Worm (Caenorhabditis elegans) whole organism, L3 larva: ENCODE results near the gene tat-3.
A peak's percentile ranks its signal among the peaks of the same experiment; 100 is the strongest.

Experiments used
- R02D3.7 ChIP-seq: fragments of 150-350 bp; optimal IDR thresholded peaks from 2 replicates; lab custom pipeline; 2014; ENCODE audit warnings: missing biosample characterization, missing genetic modification characterization
- aly-2 ChIP-seq: fragments of 150-350 bp; optimal IDR thresholded peaks from 2 replicates; lab custom pipeline; 2014; ENCODE audit warnings: missing biosample characterization, missing genetic modification characterization
- ama-1 ChIP-seq: fragments of 150-350 bp; optimal IDR thresholded peaks from 2 replicates; lab custom pipeline; 2018
- ceh-16 ChIP-seq: sonication (generic microtip); optimal IDR thresholded peaks from 2 replicates; lab custom pipeline; 2017; ENCODE audit warnings: missing biosample characterization, missing genetic modification characterization
- ceh-28 ChIP-seq: fragments of 150-350 bp; optimal IDR thresholded peaks from 2 replicates; lab custom pipeline; 2014; ENCODE audit warnings: missing biosample characterization, missing genetic modification reagents, missing genetic modification characterization
- ceh-82 ChIP-seq: fragments of 150-350 bp; optimal IDR thresholded peaks from 2 replicates; lab custom pipeline; 2014; ENCODE audit warnings: missing biosample characterization, missing genetic modification characterization
- ceh-9 ChIP-seq: sonication (generic microtip); optimal IDR thresholded peaks from 2 replicates; lab custom pipeline; 2018; ENCODE audit warnings: missing biosample characterization, missing genetic modification characterization
- daf-12 ChIP-seq: fragments of 150-350 bp; optimal IDR thresholded peaks from 2 replicates; lab custom pipeline; 2014; ENCODE audit warnings: missing biosample characterization, missing genetic modification reagents, missing genetic modification characterization
- egl-27 ChIP-seq: sonication (generic microtip); optimal IDR thresholded peaks from 4 replicates; lab custom pipeline; 2017; ENCODE audit warnings: missing biosample characterization, missing genetic modification reagents, missing genetic modification characterization
- elt-1 ChIP-seq: fragments of 150-350 bp; optimal IDR thresholded peaks from 2 replicates; lab custom pipeline; 2014; ENCODE audit warnings: missing biosample characterization, missing genetic modification characterization
- elt-2 ChIP-seq: sonication (generic microtip); optimal IDR thresholded peaks from 2 replicates; lab custom pipeline; 2016; ENCODE audit warnings: missing genetic modification reagents, mild to moderate bottlenecking, missing genetic modification characterization, missing compliant biosample characterization
- elt-3 ChIP-seq, 3 experiments: fragments of 150-350 bp in 1 of 3; sonication (generic microtip) in 2 of 3; optimal IDR thresholded peaks; 2 replicates in 2 of 3; 4 replicates in 1 of 3; lab custom pipeline; 2014 to 2017; ENCODE audit warnings: missing biosample characterization in 3 of 3, missing genetic modification characterization in 3 of 3
- eor-1 ChIP-seq, 2 experiments: fragments of 150-350 bp; optimal IDR thresholded peaks; 2 replicates each; lab custom pipeline; 2014 to 2018; ENCODE audit warnings: missing biosample characterization in 2 of 2, missing genetic modification characterization in 2 of 2
- fkh-10 ChIP-seq: sonication (generic microtip); optimal IDR thresholded peaks from 2 replicates; lab custom pipeline; 2017; ENCODE audit warnings: missing biosample characterization, missing genetic modification reagents, missing genetic modification characterization
- fkh-2 ChIP-seq: fragments of 150-350 bp; optimal IDR thresholded peaks from 2 replicates; lab custom pipeline; 2014; ENCODE audit warnings: missing biosample characterization, missing genetic modification reagents, missing genetic modification characterization
- hmg-11 ChIP-seq: sonication (generic microtip); optimal IDR thresholded peaks from 2 replicates; lab custom pipeline; 2016; ENCODE audit warnings: missing genetic modification characterization, missing compliant biosample characterization
- jun-1 ChIP-seq: fragments of 150-350 bp; optimal IDR thresholded peaks from 2 replicates; lab custom pipeline; 2014; ENCODE audit warnings: missing biosample characterization, missing genetic modification reagents, missing genetic modification characterization
- lin-15B ChIP-seq: fragments of 150-350 bp; optimal IDR thresholded peaks from 2 replicates; lab custom pipeline; 2014; ENCODE audit warnings: missing biosample characterization, missing genetic modification characterization
- lin-39 ChIP-seq: fragments of 150-350 bp; optimal IDR thresholded peaks from 2 replicates; lab custom pipeline; 2018; ENCODE audit warnings: missing biosample characterization, missing genetic modification reagents, missing genetic modification characterization
- lsy-12 ChIP-seq: sonication (generic microtip); optimal IDR thresholded peaks from 2 replicates; lab custom pipeline; 2016; ENCODE audit warnings: mild to moderate bottlenecking, missing genetic modification characterization, missing compliant biosample characterization
- mdl-1 ChIP-seq: fragments of 150-350 bp; optimal IDR thresholded peaks from 2 replicates; lab custom pipeline; 2014; ENCODE audit warnings: missing biosample characterization, missing genetic modification characterization
- mml-1 ChIP-seq: fragments of 150-350 bp; sonication (generic microtip); optimal IDR thresholded peaks from 3 replicates; lab custom pipeline; 2014; ENCODE audit warnings: missing biosample characterization, missing genetic modification characterization
- nfya-1 ChIP-seq: sonication (generic microtip); optimal IDR thresholded peaks from 2 replicates; lab custom pipeline; 2017; ENCODE audit warnings: missing genetic modification characterization, mild to moderate bottlenecking, missing compliant biosample characterization, antibody characterized with exemption, moderate library complexity; ENCODE audit not compliant: insufficient read depth
- nhr-11 ChIP-seq: fragments of 150-350 bp; optimal IDR thresholded peaks from 2 replicates; lab custom pipeline; 2014; ENCODE audit warnings: missing biosample characterization, missing genetic modification characterization
- nhr-12 ChIP-seq: fragments of 150-350 bp; optimal IDR thresholded peaks from 2 replicates; lab custom pipeline; 2014; ENCODE audit warnings: missing biosample characterization, missing genetic modification characterization
- nhr-23 ChIP-seq: fragments of 150-350 bp; optimal IDR thresholded peaks from 2 replicates; lab custom pipeline; 2014; ENCODE audit warnings: missing biosample characterization, missing genetic modification reagents, missing genetic modification characterization
- nhr-237 ChIP-seq: fragments of 150-350 bp; optimal IDR thresholded peaks from 2 replicates; lab custom pipeline; 2014; ENCODE audit warnings: missing biosample characterization, missing genetic modification characterization
- nhr-25 ChIP-seq: sonication (generic microtip); optimal IDR thresholded peaks from 2 replicates; lab custom pipeline; 2017; ENCODE audit warnings: missing biosample characterization, missing genetic modification characterization
- nhr-28 ChIP-seq: fragments of 150-350 bp; optimal IDR thresholded peaks from 2 replicates; lab custom pipeline; 2014; ENCODE audit warnings: missing biosample characterization, missing genetic modification characterization
- nhr-43 ChIP-seq: sonication (generic microtip); optimal IDR thresholded peaks from 2 replicates; lab custom pipeline; 2016; ENCODE audit warnings: mild to moderate bottlenecking, missing genetic modification characterization, missing compliant biosample characterization; ENCODE audit not compliant: poor library complexity, severe bottlenecking
- nhr-67 ChIP-seq: fragments of 150-350 bp; optimal IDR thresholded peaks from 2 replicates; lab custom pipeline; 2014; ENCODE audit warnings: missing biosample characterization, missing genetic modification characterization
- nhr-76 ChIP-seq: fragments of 150-350 bp; sonication (generic microtip); optimal IDR thresholded peaks from 5 replicates; lab custom pipeline; 2014; ENCODE audit warnings: missing biosample characterization, missing genetic modification characterization
- nhr-77 ChIP-seq: fragments of 150-350 bp; optimal IDR thresholded peaks from 2 replicates; lab custom pipeline; 2014; ENCODE audit warnings: missing biosample characterization, missing genetic modification characterization
- pha-4 ChIP-seq: fragments of 150-350 bp; optimal IDR thresholded peaks from 2 replicates; lab custom pipeline; 2014; ENCODE audit warnings: missing biosample characterization, missing genetic modification reagents, missing genetic modification characterization
- pqm-1 ChIP-seq: fragments of 150-350 bp; optimal IDR thresholded peaks from 2 replicates; lab custom pipeline; 2017; ENCODE audit warnings: missing biosample characterization, missing genetic modification characterization, inconsistent platforms
- sea-2 ChIP-seq: fragments of 150-350 bp; sonication (generic microtip); optimal IDR thresholded peaks from 4 replicates; lab custom pipeline; 2014; ENCODE audit warnings: missing biosample characterization, missing genetic modification reagents, missing genetic modification characterization
- skn-1 ChIP-seq: fragments of 150-350 bp; optimal IDR thresholded peaks from 2 replicates; lab custom pipeline; 2014; ENCODE audit warnings: missing biosample characterization, missing genetic modification characterization
- snpc-4 ChIP-seq: fragments of 150-350 bp; optimal IDR thresholded peaks from 2 replicates; lab custom pipeline; 2014; ENCODE audit warnings: missing biosample characterization, missing genetic modification characterization
- tbx-2 ChIP-seq: sonication (generic microtip); optimal IDR thresholded peaks from 2 replicates; lab custom pipeline; 2016; ENCODE audit warnings: mild to moderate bottlenecking, missing genetic modification characterization, missing compliant biosample characterization
- unc-39 ChIP-seq: sonication (generic microtip); optimal IDR thresholded peaks from 4 replicates; lab custom pipeline; 2017; ENCODE audit warnings: missing biosample characterization, missing genetic modification characterization
- unc-62 ChIP-seq: fragments of 150-350 bp; sonication (generic microtip); optimal IDR thresholded peaks from 4 replicates; lab custom pipeline; 2014; ENCODE audit warnings: missing biosample characterization, missing genetic modification reagents, missing genetic modification characterization
- ztf-11 ChIP-seq: fragments of 150-350 bp; optimal IDR thresholded peaks from 2 replicates; lab custom pipeline; 2014; ENCODE audit warnings: missing biosample characterization, missing genetic modification characterization
- ztf-4 ChIP-seq: fragments of 150-350 bp; optimal IDR thresholded peaks from 2 replicates; lab custom pipeline; 2014; ENCODE audit warnings: missing biosample characterization, missing genetic modification characterization

Gene tat-3

ce11 chrIII:10709676-10710075, 20.8 kb downstream of the tat-3 start:
- TF ChIP-seq unc-39, result no peak
- no peak for TF ChIP-seq nhr-67 (tag; lab: Kevin White, UChicago)
- TF ChIP-seq ceh-16, result no peak
- no peak for TF ChIP-seq hmg-11 (tag; lab: Kevin White, UChicago)
- TF ChIP-seq jun-1, result no peak
- TF ChIP-seq nhr-77 (tag; lab: Kevin White, UChicago), result no peak
- TF ChIP-seq aly-2 (tag; lab: Kevin White, UChicago), result no peak
- TF ChIP-seq nhr-11 (tag; lab: Kevin White, UChicago), result no peak
- TF ChIP-seq lsy-12, result no peak
- no peak for TF ChIP-seq mdl-1

ce11 chrIII:10708484-10708883, 22.0 kb downstream of the tat-3 start:
- TF ChIP-seq nhr-23, result no peak
- TF ChIP-seq fkh-10 (GFP tag; lab: Kevin White, UChicago), result no peak
- TF ChIP-seq nhr-11 (tag; lab: Kevin White, UChicago), result no peak
- TF ChIP-seq skn-1 (tag; lab: Kevin White, UChicago), result no peak
- TF ChIP-seq ceh-16, result no peak
- TF ChIP-seq unc-39, result no peak
- no peak for TF ChIP-seq nhr-67 (tag; lab: Kevin White, UChicago)
- no peak for TF ChIP-seq eor-1 (tag; optimal IDR thresholded peaks at IDR 0.05; lab: Kevin White, UChicago)
- TF ChIP-seq lin-39 (tag; lab: Kevin White, UChicago), result no peak
- no peak for TF ChIP-seq ztf-4 (tag; lab: Kevin White, UChicago)
- TF ChIP-seq, all 47 proteins: peak for 0

- no peak for TF ChIP-seq eor-1 (tag; optimal IDR thresholded peaks at IDR 0.05; lab: Kevin White, UChicago)
- no peak for TF ChIP-seq ceh-16
- no peak for TF ChIP-seq unc-39
- TF ChIP-seq elt-3 (tag; optimal IDR thresholded peaks at IDR 0.05; lab: Kevin White, UChicago), result no peak
- no peak for TF ChIP-seq nhr-11 (tag; lab: Kevin White, UChicago)
- no peak for TF ChIP-seq egl-27 (tag; lab: Kevin White, UChicago)
- TF ChIP-seq lin-39 (tag; lab: Kevin White, UChicago), result no peak
- no peak for TF ChIP-seq mml-1 (tag; lab: Kevin White, UChicago)
- TF ChIP-seq nhr-43 (tag; lab: Kevin White, UChicago), result no peak
- TF ChIP-seq nfya-1 (tag; lab: Kevin White, UChicago), result no peak
- TF ChIP-seq, all 47 proteins: peak for 0
Measured at ce11 chrIII:10707461-10707860, 23.0 kb downstream of the tat-3 start, which contains the start of gene mrpl-12. mrpl-12 (plus strand) TSS chrIII:10707761.

- TF ChIP-seq pha-4 (peak; percentile 81), nhr-77 (tag; lab: Kevin White, UChicago) (no peak), nhr-23 (peak; percentile 63), jun-1 (peak; percentile 55), ceh-16 (no peak), lin-15B (tag; lab: Kevin White, UChicago) (peak; percentile 83), nhr-12 (tag; lab: Kevin White, UChicago) (no peak), hmg-11 (tag; lab: Kevin White, UChicago) (peak; percentile 79), ceh-9 (tag; lab: Kevin White, UChicago) (no peak), ceh-28 (tag; lab: Kevin White, UChicago) (peak; percentile 67), elt-2 (tag; lab: Kevin White, UChicago) (peak; percentile 64), aly-2 (tag; lab: Kevin White, UChicago) (no peak), snpc-4 (peak; percentile 79), unc-62 (GFP tag; lab: Kevin White, UChicago) (no peak), elt-3 (tag; optimal IDR thresholded peaks at IDR 0.05; lab: Kevin White, UChicago) (no peak), nhr-76 (tag; lab: Kevin White, UChicago) (no peak), ama-1 (lab: Kevin White, UChicago) (no peak), pqm-1 (no peak), R02D3.7 (tag; lab: Kevin White, UChicago) (peak; percentile 51), unc-39 (no peak), nhr-28 (tag; lab: Kevin White, UChicago) (no peak), lin-39 (tag; lab: Kevin White, UChicago) (peak; percentile 70), egl-27 (tag; lab: Kevin White, UChicago) (no peak), lsy-12 (peak; percentile 44), nhr-25 (tag; lab: Kevin White, UChicago) (no peak), eor-1 (tag; optimal IDR thresholded peaks at IDR 0.05; lab: Kevin White, UChicago) (no peak), mdl-1 (no peak), fkh-10 (GFP tag; lab: Kevin White, UChicago) (peak; percentile 83), ceh-82 (tag; lab: Kevin White, UChicago) (peak; percentile 1), nfya-1 (tag; lab: Kevin White, UChicago) (peak; percentile 88), tbx-2 (tag; lab: Kevin White, UChicago) (peak; percentile 76), sea-2 (GFP tag; lab: Kevin White, UChicago) (no peak), elt-1 (no peak), nhr-11 (tag; lab: Kevin White, UChicago) (no peak), daf-12 (tag; lab: Kevin White, UChicago) (no peak), ztf-11 (tag; lab: Kevin White, UChicago) (no peak), nhr-43 (tag; lab: Kevin White, UChicago) (peak; percentile 57), nhr-67 (tag; lab: Kevin White, UChicago) (no peak), nhr-237 (tag; lab: Kevin White, UChicago) (no peak), fkh-2 (no peak), skn-1 (tag; lab: Kevin White, UChicago) (peak; percentile 59)
Measured at ce11 chrIII:10706972-10707438, 23.5 kb downstream of the tat-3 start, which contains the start of the genes Y39A1A.21 and Y39A1A.22. Y39A1A.21 (minus strand) TSS chrIII:10707022. Y39A1A.22 (minus strand) TSS chrIII:10707028.
